Fruit fly (Drosophila melanogaster): ENCODE data around the gene CG14957.

CG14957 gene

DNA sequence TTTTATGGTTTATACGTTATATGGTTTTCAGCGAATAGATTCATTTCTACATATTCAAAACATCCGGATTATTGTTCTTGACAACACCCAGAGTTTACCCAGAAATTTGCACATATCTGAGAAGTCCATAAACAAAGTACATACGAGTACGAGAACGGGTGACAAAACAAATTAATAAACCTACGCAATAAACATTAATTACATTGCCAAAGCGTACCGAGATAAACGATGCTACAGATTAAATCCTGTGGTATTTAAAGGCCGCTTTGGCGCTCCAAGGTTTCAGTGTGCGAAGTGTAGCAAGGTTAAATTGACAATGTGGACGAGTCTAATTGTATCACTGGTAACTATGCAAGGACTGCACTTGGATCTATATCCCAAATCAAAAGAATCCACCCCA, at the start of gene CG14957:
Gene CG14957, plus strand, starts transcription at position 301 of the 400 bp plus-strand sequence.
- TF ChIP-seq Rfx (GFP tag; IDR thresholded peaks at IDR 0.05) (0 out of 2 replicates have a peak, but pooled peaks have one; percentile 12), CG1529 (GFP tag; optimal IDR thresholded peaks at IDR 0.05) (no peak)

DNA sequence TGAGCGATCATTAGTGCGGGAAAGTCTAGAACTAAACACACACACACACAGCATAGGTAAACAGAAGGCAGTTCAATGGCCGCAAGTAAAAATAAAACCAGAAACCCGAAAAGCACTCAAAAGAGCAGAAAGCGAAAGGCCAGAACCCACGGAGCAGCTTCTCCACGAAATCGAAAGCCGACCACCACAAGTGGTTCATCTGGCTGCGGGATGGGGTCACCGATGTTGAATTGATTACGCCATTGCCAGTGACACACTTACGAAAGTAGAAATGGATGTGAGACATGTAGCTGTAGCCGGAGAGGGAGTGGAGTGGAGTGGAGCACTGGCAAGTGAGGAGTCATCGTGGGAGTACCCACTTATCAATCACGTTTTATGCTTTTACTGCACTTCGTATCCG, 46.0 kb upstream of the CG14957 start:
- no peak for TF ChIP-seq ATbp (GFP tag; optimal IDR thresholded peaks at IDR 0.05)
- no peak for TF ChIP-seq CG12219 (GFP tag; optimal IDR thresholded peaks at IDR 0.05)
- no peak for TF ChIP-seq CG8290 (GFP tag; optimal IDR thresholded peaks at IDR 0.05)
- peak in 1 of 2 experiments; percentile 38 for TF ChIP-seq CG8290 (tag; optimal IDR thresholded peaks at IDR 0.05)
- peak; percentile 42 for TF ChIP-seq CG18262 (tag; optimal IDR thresholded peaks at IDR 0.05)
- no peak for TF ChIP-seq ssp (GFP tag; IDR thresholded peaks at IDR 0.05)
- TF ChIP-seq NK7.1 (GFP tag; optimal IDR thresholded peaks at IDR 0.05), result no peak
- no peak for TF ChIP-seq CG7556 (GFP tag; optimal IDR thresholded peaks at IDR 0.05)
- TF ChIP-seq Hr3 (GFP tag; optimal IDR thresholded peaks at IDR 0.05), result no peak
- no peak for TF ChIP-seq eve (GFP tag; optimal IDR thresholded peaks at IDR 0.05)
- no peak for TF ChIP-seq CG34422 (GFP tag; IDR thresholded peaks at IDR 0.05)
- peak; percentile 7 for TF ChIP-seq Deaf1 (tag; optimal IDR thresholded peaks at IDR 0.05)
- TF ChIP-seq CG9609 (GFP tag; optimal IDR thresholded peaks at IDR 0.05), result no peak
- peak; percentile 43 for TF ChIP-seq CG2202 (tag; optimal IDR thresholded peaks at IDR 0.05)
- no peak for TF ChIP-seq CHES-1-like (GFP tag; optimal IDR thresholded peaks at IDR 0.05)
- no peak for TF ChIP-seq Taf1 (GFP tag; IDR thresholded peaks at IDR 0.05)
- no peak for TF ChIP-seq bbx (GFP tag; IDR thresholded peaks at IDR 0.05; ENCODE audit: partially characterized antibody)
- no peak for TF ChIP-seq crp (GFP tag; optimal IDR thresholded peaks at IDR 0.05)
- peak; percentile 0 for TF ChIP-seq oc (tag; optimal IDR thresholded peaks at IDR 0.05)
- TF ChIP-seq insv (GFP tag; optimal IDR thresholded peaks at IDR 0.05), result no peak
- TF ChIP-seq cg (GFP tag; optimal IDR thresholded peaks at IDR 0.05), result peak; percentile 24
- TF ChIP-seq CG7745 (tag; optimal IDR thresholded peaks at IDR 0.05), result peak; percentile 64
- peak in 1 of 2 experiments; percentile 73 for TF ChIP-seq Pdp1 (GFP tag; optimal IDR thresholded peaks at IDR 0.05)
- TF ChIP-seq CG7786 (GFP tag; optimal IDR thresholded peaks at IDR 0.05), result no peak
- TF ChIP-seq CG3995 (GFP tag; optimal IDR thresholded peaks at IDR 0.05), result no peak
- peak; percentile 76 for TF ChIP-seq CG15601 (tag; optimal IDR thresholded peaks at IDR 0.05)
- no peak for TF ChIP-seq Rx (GFP tag; IDR thresholded peaks at IDR 0.05)
- TF ChIP-seq Dip2 (GFP tag; IDR thresholded peaks at IDR 0.05), result no peak
- peak; percentile 59 for TF ChIP-seq Spps (tag; optimal IDR thresholded peaks at IDR 0.05)
- TF ChIP-seq CG9797 (GFP tag; optimal IDR thresholded peaks at IDR 0.05), result no peak
- no peak for TF ChIP-seq Oli (tag; optimal IDR thresholded peaks at IDR 0.05)
- no peak for TF ChIP-seq nom (GFP tag; optimal IDR thresholded peaks at IDR 0.05)
- TF ChIP-seq CG3847 (GFP tag; IDR thresholded peaks at IDR 0.05), result 0 out of 2 replicates have a peak, but pooled peaks have one; percentile 10
- no peak for TF ChIP-seq Nf-YB (GFP tag; optimal IDR thresholded peaks at IDR 0.05)
- TF ChIP-seq CG11247 (GFP tag; IDR thresholded peaks at IDR 0.05), result 0 out of 2 replicates have a peak, but pooled peaks have one; percentile 32
- no peak for TF ChIP-seq CG1832 (GFP tag; optimal IDR thresholded peaks at IDR 0.05)
- peak; percentile 58 for TF ChIP-seq CG14710 (tag; optimal IDR thresholded peaks at IDR 0.05)
- TF ChIP-seq kah (GFP tag; optimal IDR thresholded peaks at IDR 0.05), result peak; percentile 5
- TF ChIP-seq CG4617 (GFP tag; optimal IDR thresholded peaks at IDR 0.05; ENCODE audit: borderline replicate concordance), result no peak
- TF ChIP-seq onecut (GFP tag; IDR thresholded peaks at IDR 0.05), result peak; percentile 32; the same call in 1 of the 2 replicates
- TF ChIP-seq unpg (GFP tag; optimal IDR thresholded peaks at IDR 0.05), result no peak
- TF ChIP-seq CG1792 (GFP tag; optimal IDR thresholded peaks at IDR 0.05), result no peak
- no peak for TF ChIP-seq run (tag; optimal IDR thresholded peaks at IDR 0.05)
- TF ChIP-seq dpn (GFP tag; optimal IDR thresholded peaks at IDR 0.05), result no peak
- TF ChIP-seq HLHmδ (GFP tag; optimal IDR thresholded peaks at IDR 0.05), result peak; percentile 93
- TF ChIP-seq CG17385 (GFP tag; optimal IDR thresholded peaks at IDR 0.05), result no peak
- TF ChIP-seq hth (optimal IDR thresholded peaks at IDR 0.05), result no peak

All from whole organism, embryonic.